Fruit fly (Drosophila melanogaster) whole organism, prepupa: ENCODE data around the gene ninaC.

Source experiments
- Blimp-1 ChIP-seq: fragments of 200-800 bp; sonication (Bioruptor generic); optimal IDR thresholded peaks from 3 replicates; lab custom pipeline; 2017; ENCODE audit warnings: missing biosample characterization, missing genetic modification characterization, mild to moderate bottlenecking, moderate library complexity, missing genetic modification reagents
- CG16779 ChIP-seq: fragments of 200-800 bp; sonication (Bioruptor generic); optimal IDR thresholded peaks from 3 replicates; lab custom pipeline; 2017; ENCODE audit warnings: missing biosample characterization, mild to moderate bottlenecking, missing genetic modification characterization
- CG34406 ChIP-seq: fragments of 200-800 bp; sonication (Bioruptor generic); optimal IDR thresholded peaks from 3 replicates; lab custom pipeline; 2016; ENCODE audit warnings: missing biosample characterization, missing genetic modification characterization
- CG6854 ChIP-seq: fragments of 200-800 bp; sonication (Bioruptor generic); optimal IDR thresholded peaks from 2 replicates; lab custom pipeline; 2017; ENCODE audit warnings: missing biosample characterization, mild to moderate bottlenecking, missing genetic modification characterization
- CG8319 ChIP-seq: fragments of 200-800 bp; sonication (Bioruptor generic); optimal IDR thresholded peaks from 3 replicates; lab custom pipeline; 2016; ENCODE audit warnings: missing biosample characterization, missing genetic modification characterization
- CG8632 ChIP-seq: fragments of 200-800 bp; sonication (Bioruptor generic); optimal IDR thresholded peaks from 3 replicates; lab custom pipeline; 2016; ENCODE audit warnings: missing biosample characterization, missing genetic modification characterization
- Eip75B ChIP-seq: fragments of 200-800 bp; sonication (Bioruptor generic); optimal IDR thresholded peaks from 3 replicates; lab custom pipeline; 2016; ENCODE audit warnings: missing biosample characterization, missing genetic modification characterization
- Hr38 ChIP-seq: sonication (Bioruptor generic); optimal IDR thresholded peaks from 2 replicates; lab custom pipeline; 2016; ENCODE audit warnings: missing biosample characterization, missing genetic modification characterization
- Hr39 ChIP-seq: fragments of 200-800 bp; sonication (Bioruptor generic); optimal IDR thresholded peaks from 2 replicates; lab custom pipeline; 2016; ENCODE audit warnings: missing biosample characterization, missing genetic modification characterization
- Met ChIP-seq: fragments of 200-800 bp; sonication (Bioruptor generic); optimal IDR thresholded peaks from 3 replicates; lab custom pipeline; 2016; ENCODE audit warnings: missing biosample characterization, missing genetic modification characterization
- OdsH ChIP-seq: fragments of 200-800 bp; sonication (Bioruptor generic); optimal IDR thresholded peaks from 3 replicates; lab custom pipeline; 2016; ENCODE audit warnings: missing biosample characterization, missing genetic modification characterization
- dac ChIP-seq: fragments of 200-800 bp; sonication (Bioruptor generic); optimal IDR thresholded peaks from 2 replicates; lab custom pipeline; 2017; ENCODE audit warnings: missing biosample characterization, mild to moderate bottlenecking, missing genetic modification characterization

dm6 chr2L:7404923-7405322 is 27.4 kb downstream of the ninaC start, which contains the start of gene CG5177:
- TF ChIP-seq Blimp-1 (GFP tag; lab: Kevin White, UChicago) (no peak), Hr39 (no peak), Hr38 (GFP tag; lab: Kevin White, UChicago) (no peak), CG34406 (GFP tag; lab: Kevin White, UChicago) (no peak), CG16779 (no peak), dac (GFP tag; lab: Kevin White, UChicago) (no peak), Eip75B (GFP tag; lab: Kevin White, UChicago) (no peak), CG6854 (GFP tag; lab: Kevin White, UChicago) (no peak), CG8319 (no peak), CG8632 (GFP tag; lab: Kevin White, UChicago) (no peak), OdsH (GFP tag; lab: Kevin White, UChicago) (no peak), Met (GFP tag; lab: Kevin White, UChicago) (no peak)
